Worm (Caenorhabditis elegans) whole organism, early embryonic: ENCODE measurements around the gene sru-6.

ENCODE experiments used
- ama-1 ChIP-seq: fragments of 150-350 bp; optimal IDR thresholded peaks from 2 replicates; lab custom pipeline; 2014
- hmbx-1 ChIP-seq: sonication (generic microtip); optimal IDR thresholded peaks from 2 replicates; lab custom pipeline; 2016; ENCODE audit warnings: mild to moderate bottlenecking, missing genetic modification characterization, missing compliant biosample characterization
- pes-1 ChIP-seq: fragments of 200-800 bp; sonication (Bioruptor generic); IDR thresholded peaks from 2 replicates; pipeline ENCODE4 v1.3.6; 2022; ENCODE audit warnings: missing genetic modification reagents, missing genetic modification characterization, missing compliant biosample characterization

DNA sequence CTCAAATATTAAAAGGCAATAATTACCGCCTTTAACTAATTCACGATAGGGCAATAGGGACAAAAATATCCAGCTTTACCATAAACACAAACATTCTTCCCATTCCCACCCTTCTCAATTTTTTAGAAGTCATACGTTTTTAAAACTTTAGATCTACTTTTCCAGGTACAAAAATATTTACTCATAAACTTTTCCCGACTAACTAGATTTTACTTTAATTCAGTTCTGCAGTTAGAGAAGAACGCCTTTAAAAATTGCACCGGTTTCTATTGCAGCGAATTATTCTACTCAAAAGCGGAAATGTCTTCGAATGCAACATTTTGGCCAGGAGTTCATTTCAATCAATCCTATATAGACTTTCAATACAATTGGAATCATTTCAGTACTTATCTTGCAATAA is 5.9 kb downstream of the sru-6 start, which contains the start of gene sru-3:
- TF ChIP-seq pes-1 (GFP tag; lab: Robert Waterston, UW) = no peak
- TF ChIP-seq hmbx-1 = no peak
- TF ChIP-seq ama-1 (lab: Kevin White, UChicago) = no peak
